Worm (Caenorhabditis elegans) whole organism, L3 larva: ENCODE data around the gene nhr-155.

Experiments
- ceh-28 ChIP-seq: fragments of 150-350 bp; optimal IDR thresholded peaks from 2 replicates; lab custom pipeline; 2014; ENCODE audit warnings: missing biosample characterization, missing genetic modification reagents, missing genetic modification characterization
- daf-12 ChIP-seq: fragments of 150-350 bp; optimal IDR thresholded peaks from 2 replicates; lab custom pipeline; 2014; ENCODE audit warnings: missing biosample characterization, missing genetic modification reagents, missing genetic modification characterization
- jun-1 ChIP-seq: fragments of 150-350 bp; optimal IDR thresholded peaks from 2 replicates; lab custom pipeline; 2014; ENCODE audit warnings: missing biosample characterization, missing genetic modification reagents, missing genetic modification characterization
- mdl-1 ChIP-seq: fragments of 150-350 bp; optimal IDR thresholded peaks from 2 replicates; lab custom pipeline; 2014; ENCODE audit warnings: missing biosample characterization, missing genetic modification characterization
- nhr-11 ChIP-seq: fragments of 150-350 bp; optimal IDR thresholded peaks from 2 replicates; lab custom pipeline; 2014; ENCODE audit warnings: missing biosample characterization, missing genetic modification characterization
- pqm-1 ChIP-seq: fragments of 150-350 bp; optimal IDR thresholded peaks from 2 replicates; lab custom pipeline; 2017; ENCODE audit warnings: missing biosample characterization, missing genetic modification characterization, inconsistent platforms

DNA sequence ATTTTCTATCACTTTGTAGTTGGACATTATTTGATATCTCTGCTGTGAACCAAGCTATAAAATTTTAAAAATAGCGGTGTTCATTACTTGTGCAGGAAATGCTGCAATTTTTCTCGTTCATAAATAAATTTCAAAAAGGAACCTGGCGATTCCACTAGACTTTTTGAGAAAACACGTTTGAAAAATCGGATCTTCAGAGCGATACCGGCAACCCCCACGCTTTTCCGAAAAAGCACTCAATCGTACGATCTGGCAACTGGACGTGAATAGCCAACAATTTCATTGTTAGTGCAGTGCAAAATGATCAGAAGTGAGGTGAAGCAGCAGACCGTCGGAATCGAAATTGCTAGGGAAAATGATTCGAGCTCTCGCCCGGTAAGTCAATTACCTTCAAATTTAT, 42.4 kb downstream of the nhr-155 start, which contains the start of gene nstp-7:
- TF ChIP-seq mdl-1 (no peak), jun-1 (tag; lab: Kevin White, UChicago) (no peak), ceh-28 (no peak), pqm-1 (no peak), nhr-11 (tag; lab: Kevin White, UChicago) (no peak), daf-12 (no peak)
